Worm (Caenorhabditis elegans): ENCODE results near the gene K10H10.12.
A peak's percentile ranks its signal among the peaks of the same experiment; 100 is the strongest.

Gene K10H10.12

ce11 chrII:14496809-14497208 lies 9.3 kb downstream of the K10H10.12 start (continued):
- TF ChIP-seq unc-62 (GFP tag; optimal IDR thresholded peaks at IDR 0.05), result no peak
- no peak for TF ChIP-seq sem-4 (tag; optimal IDR thresholded peaks at IDR 0.05)
- peak; percentile 54 for TF ChIP-seq blmp-1 (tag; optimal IDR thresholded peaks at IDR 0.05; ENCODE audit: insufficient read depth)
- TF ChIP-seq nhr-12 (tag; optimal IDR thresholded peaks at IDR 0.05), result no peak
- TF ChIP-seq mab-5 (tag; optimal IDR thresholded peaks at IDR 0.05), result no peak
- peak; percentile 62 to 72 for TF ChIP-seq lsy-2 (tag; optimal IDR thresholded peaks at IDR 0.05)
- TF ChIP-seq lin-13 (GFP tag; optimal IDR thresholded peaks at IDR 0.05), result peak; percentile 76
- TF ChIP-seq aly-2 (tag; optimal IDR thresholded peaks at IDR 0.05), result no peak
- TF ChIP-seq nhr-21 (tag; optimal IDR thresholded peaks at IDR 0.05), result peak; percentile 93

DNA sequence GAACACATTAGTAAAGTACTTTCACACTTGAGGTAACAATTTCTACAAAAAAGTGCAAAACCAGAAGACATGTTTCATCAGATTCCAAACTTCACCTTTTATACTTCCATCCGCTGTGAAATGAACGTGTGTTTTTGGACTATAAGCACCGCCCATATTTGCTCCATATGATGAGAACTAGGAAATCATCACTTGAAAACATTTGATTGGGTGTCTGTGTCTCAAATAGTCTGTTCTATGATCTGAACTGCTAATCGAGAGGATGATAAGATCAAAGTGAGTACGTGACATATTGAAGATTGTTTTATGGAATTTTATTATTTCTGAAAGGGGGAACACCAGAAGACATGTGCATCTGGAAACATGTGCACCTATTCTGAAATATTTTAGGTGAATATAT lies 10.8 kb downstream of the K10H10.12 start:
- no peak for TF ChIP-seq unc-55 (GFP tag; optimal IDR thresholded peaks at IDR 0.05)
- TF ChIP-seq R02D3.7 (tag; optimal IDR thresholded peaks at IDR 0.05), result no peak
- no peak for TF ChIP-seq ZK546.5 (tag; optimal IDR thresholded peaks at IDR 0.05)
- no peak for TF ChIP-seq alr-1 (tag; optimal IDR thresholded peaks at IDR 0.05)
- TF ChIP-seq C34F6.9 (tag; optimal IDR thresholded peaks at IDR 0.05), result no peak
- TF ChIP-seq sem-4 (tag; optimal IDR thresholded peaks at IDR 0.05), result no peak
- peak; percentile 43 for TF ChIP-seq nhr-129 (tag; optimal IDR thresholded peaks at IDR 0.05)
- no peak for TF ChIP-seq Y55F3AM.14 (GFP tag; optimal IDR thresholded peaks at IDR 0.05)
- TF ChIP-seq lin-11 (tag; optimal IDR thresholded peaks at IDR 0.05), result no peak
- no peak for TF ChIP-seq egl-27 (tag; optimal IDR thresholded peaks at IDR 0.05)
- TF ChIP-seq ztf-1 (GFP tag; conservative IDR thresholded peaks at IDR 0.05), result no peak
- TF ChIP-seq elt-3 (tag; optimal IDR thresholded peaks at IDR 0.05), result no peak
- TF ChIP-seq ama-1 (optimal IDR thresholded peaks at IDR 0.05), result no peak
- TF ChIP-seq aly-2 (tag; optimal IDR thresholded peaks at IDR 0.05), result no peak
- TF ChIP-seq zag-1 (tag; optimal IDR thresholded peaks at IDR 0.05), result no peak
- no peak for TF ChIP-seq lin-39 (tag; optimal IDR thresholded peaks at IDR 0.05)
- peak; percentile 55 for TF ChIP-seq nhr-21 (tag; optimal IDR thresholded peaks at IDR 0.05)
- peak; percentile 12 for TF ChIP-seq nhr-25 (tag; optimal IDR thresholded peaks at IDR 0.05)
- no peak for TF ChIP-seq lin-13 (GFP tag; optimal IDR thresholded peaks at IDR 0.05)
- no peak for TF ChIP-seq peb-1 (tag; optimal IDR thresholded peaks at IDR 0.05)
- no peak for TF ChIP-seq gmeb-1 (tag; optimal IDR thresholded peaks at IDR 0.05)
- no peak for TF ChIP-seq ceh-82 (tag; optimal IDR thresholded peaks at IDR 0.05)
- no peak for TF ChIP-seq mbf-1 (tag; optimal IDR thresholded peaks at IDR 0.05)
- TF ChIP-seq unc-62 (GFP tag; optimal IDR thresholded peaks at IDR 0.05), result no peak
- no peak for TF ChIP-seq elt-1 (tag; optimal IDR thresholded peaks at IDR 0.05)
- no peak for TF ChIP-seq nhr-12 (tag; optimal IDR thresholded peaks at IDR 0.05)
- TF ChIP-seq unc-39 (tag; optimal IDR thresholded peaks at IDR 0.05), result no peak
- no peak for TF ChIP-seq sma-3 (GFP tag; optimal IDR thresholded peaks at IDR 0.05)
- TF ChIP-seq nhr-10 (tag; optimal IDR thresholded peaks at IDR 0.05), result no peak
- no peak for TF ChIP-seq dmd-4 (tag; optimal IDR thresholded peaks at IDR 0.05)
- no peak for TF ChIP-seq F13H6.1 (tag; optimal IDR thresholded peaks at IDR 0.05)
- TF ChIP-seq mab-5 (tag; optimal IDR thresholded peaks at IDR 0.05), result no peak
- TF ChIP-seq sma-9 (GFP tag; optimal IDR thresholded peaks at IDR 0.05), result peak; percentile 87
- TF ChIP-seq sma-9 (tag; optimal IDR thresholded peaks at IDR 0.05), result no peak
- no peak for TF ChIP-seq mdl-1 (tag; optimal IDR thresholded peaks at IDR 0.05)
- peak; percentile 35 for TF ChIP-seq nhr-77 (tag; optimal IDR thresholded peaks at IDR 0.05)
- peak; percentile 42 for TF ChIP-seq crh-2 (tag; optimal IDR thresholded peaks at IDR 0.05)
- no peak for TF ChIP-seq ztf-11 (tag; optimal IDR thresholded peaks at IDR 0.05)
- TF ChIP-seq blmp-1 (tag; optimal IDR thresholded peaks at IDR 0.05; ENCODE audit: insufficient read depth), result peak; percentile 54
- TF ChIP-seq ztf-4 (tag; optimal IDR thresholded peaks at IDR 0.05), result no peak
- no peak for TF ChIP-seq nhr-11 (tag; optimal IDR thresholded peaks at IDR 0.05)
- no peak for TF ChIP-seq nhr-6 (tag; optimal IDR thresholded peaks at IDR 0.05)
- no peak for TF ChIP-seq ceh-16 (tag; optimal IDR thresholded peaks at IDR 0.05)
- TF ChIP-seq nhr-237 (tag; optimal IDR thresholded peaks at IDR 0.05), result no peak
- TF ChIP-seq snpc-4 (tag; optimal IDR thresholded peaks at IDR 0.05), result no peak
- peak; percentile 1 for TF ChIP-seq fos-1 (tag; optimal IDR thresholded peaks at IDR 0.05)
- no peak for TF ChIP-seq nhr-23 (tag; optimal IDR thresholded peaks at IDR 0.05)
- no peak for TF ChIP-seq lsy-2 (tag; optimal IDR thresholded peaks at IDR 0.05)
- TF ChIP-seq skn-1 (tag; optimal IDR thresholded peaks at IDR 0.05), result no peak

Data from whole organism, L2 larva.